Worm (Caenorhabditis elegans): ENCODE data around the gene F53H1.4.

F53H1.4 gene

DNA sequence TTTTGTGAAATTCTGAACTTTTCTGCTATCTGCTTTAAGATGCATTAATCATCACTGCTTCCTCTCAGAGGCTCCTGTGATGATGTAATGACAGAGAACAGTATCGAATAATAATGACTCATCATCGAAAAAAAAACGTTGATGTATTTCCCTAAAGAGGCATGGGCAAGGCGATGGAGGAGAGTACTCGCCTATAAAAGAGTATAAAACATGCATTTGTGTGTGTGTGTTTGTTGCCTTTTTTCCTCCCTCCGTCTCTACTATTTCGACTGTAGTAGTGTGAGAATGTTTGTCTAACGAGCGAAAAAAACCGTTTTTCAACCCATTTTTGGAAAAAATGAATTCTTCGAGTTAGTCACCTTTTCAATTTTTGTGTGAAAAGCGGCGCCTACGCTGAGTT is 25.1 kb upstream of the F53H1.4 start:
- no peak for TF ChIP-seq lag-1 (GFP tag; IDR thresholded peaks at IDR 0.05)
- peak; percentile 23 for TF ChIP-seq nhr-80 (tag; optimal IDR thresholded peaks at IDR 0.05)

ce11 chrIV:1286549-1286948 is 23.4 kb upstream of the F53H1.4 start:
- TF ChIP-seq hmg-1.2 (GFP tag; IDR thresholded peaks at IDR 0.05): peak; percentile 70; the same call in 1 of the 2 replicates
- no peak for TF ChIP-seq unc-130 (GFP tag; optimal IDR thresholded peaks at IDR 0.05)

DNA sequence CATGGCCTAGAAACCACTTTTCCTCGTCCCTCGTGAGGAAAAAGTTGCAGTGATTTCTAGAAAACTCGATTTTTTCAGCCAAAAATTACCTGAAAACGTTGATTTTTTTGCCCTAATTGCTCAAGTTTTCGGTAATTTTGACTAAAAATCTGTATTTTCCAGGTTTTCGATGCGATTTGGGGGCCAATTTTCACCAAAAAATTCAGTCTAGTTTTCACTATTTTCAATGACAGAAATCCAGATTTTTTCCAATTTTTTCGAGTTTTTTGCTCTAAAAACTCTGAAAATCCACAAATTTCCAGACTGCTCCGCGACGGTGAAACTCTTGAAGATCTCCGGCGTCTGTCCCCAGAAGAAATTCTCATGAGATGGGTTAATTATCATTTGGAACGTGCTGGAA is 20.6 kb upstream of the F53H1.4 start, which contains the start of gene plst-1:
TSS of gene plst-1 (plus strand) at position 301 of the 400 bp plus-strand sequence.
- TF ChIP-seq C06A6.2 (GFP tag; conservative IDR thresholded peaks at IDR 0.05) (no peak), unc-130 (GFP tag; optimal IDR thresholded peaks at IDR 0.05) (no peak), ztf-28 (GFP tag; IDR thresholded peaks at IDR 0.05) (no peak), efl-1 (GFP tag; optimal IDR thresholded peaks at IDR 0.05) (no peak), hlh-12 (tag; optimal IDR thresholded peaks at IDR 0.05) (no peak), F10E7.11 (tag; optimal IDR thresholded peaks at IDR 0.05) (no peak), him-1 (tag; optimal IDR thresholded peaks at IDR 0.05) (no peak), nfya-1 (tag; optimal IDR thresholded peaks at IDR 0.05; ENCODE audit: borderline replicate concordance, insufficient read depth) (no peak), egl-18 (GFP tag; IDR thresholded peaks at IDR 0.05) (no peak), ceh-27 (GFP tag; optimal IDR thresholded peaks at IDR 0.05) (no peak), B0019.2 (GFP tag; conservative IDR thresholded peaks at IDR 0.05) (no peak), somi-1 (GFP tag; optimal IDR thresholded peaks at IDR 0.05) (no peak), lin-35 (GFP tag; optimal IDR thresholded peaks at IDR 0.05) (no peak), let-526 (GFP tag; IDR thresholded peaks at IDR 0.05) (no peak), F39B2.1 (GFP tag; IDR thresholded peaks at IDR 0.05) (no peak), fkh-3 (tag; optimal IDR thresholded peaks at IDR 0.05) (no peak), lin-40 (tag; optimal IDR thresholded peaks at IDR 0.05) (no peak), cebp-1 (GFP tag; IDR thresholded peaks at IDR 0.05) (no peak), cebp-1 (tag; optimal IDR thresholded peaks at IDR 0.05) (no peak)

- TF ChIP-seq ceh-91 (GFP tag; IDR thresholded peaks at IDR 0.05) (no peak), zfh-2 (GFP tag; conservative IDR thresholded peaks at IDR 0.05) (peak; percentile 67)
Measured at ce11 chrIV:1298984-1299383, 11.0 kb upstream of the F53H1.4 start.

DNA sequence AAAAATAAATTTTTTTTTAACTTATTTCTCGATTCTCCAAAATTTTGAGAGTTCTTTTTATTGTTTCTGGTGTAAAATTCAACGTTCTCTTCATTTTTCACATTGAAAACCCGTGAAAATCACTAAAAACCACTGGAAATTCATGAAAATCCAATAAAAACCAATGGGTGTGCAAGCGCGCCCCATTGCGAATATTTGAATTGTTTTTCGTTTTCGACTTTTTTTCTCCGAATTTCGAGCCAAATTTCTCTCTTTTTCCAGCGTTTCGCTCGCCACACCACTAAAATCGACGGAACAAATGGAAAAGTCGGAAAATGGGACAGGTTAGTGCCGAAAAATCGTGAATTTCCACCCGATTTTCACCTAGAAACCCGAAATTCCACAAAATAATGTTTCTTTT is 371 bp downstream of the F53H1.4 start:
- no peak for TF ChIP-seq ekl-4 (GFP tag; IDR thresholded peaks at IDR 0.05)
- no peak for TF ChIP-seq F49E8.2 (tag; optimal IDR thresholded peaks at IDR 0.05; ENCODE audit: insufficient read depth)
- peak; percentile 79 for TF ChIP-seq mcd-1 (GFP tag; IDR thresholded peaks at IDR 0.05)

ce11 chrIV:1328682-1329212 is 18.8 kb downstream of the F53H1.4 start, which contains the start of gene F53H1.3:
Gene F53H1.3, plus strand, starts transcription at chrIV:1329162.
- TF ChIP-seq let-526 (GFP tag; IDR thresholded peaks at IDR 0.05) (no peak), lin-26 (GFP tag; IDR thresholded peaks at IDR 0.05) (no peak), hmg-1.2 (GFP tag; IDR thresholded peaks at IDR 0.05) (peak; percentile 88), madf-10 (tag; optimal IDR thresholded peaks at IDR 0.05) (no peak), K12H6.12 (tag; optimal IDR thresholded peaks at IDR 0.05) (no peak), die-1 (tag; optimal IDR thresholded peaks at IDR 0.05) (no peak), xnd-1 (tag; optimal IDR thresholded peaks at IDR 0.05) (peak; percentile 69), ceh-100 (GFP tag; IDR thresholded peaks at IDR 0.05) (no peak), lsl-1 (GFP tag; optimal IDR thresholded peaks at IDR 0.05) (peak; percentile 84), nhr-27 (tag; optimal IDR thresholded peaks at IDR 0.05) (no peak), F33H1.4 (GFP tag; IDR thresholded peaks at IDR 0.05) (peak; percentile 45), tbp1 (GFP tag; optimal IDR thresholded peaks at IDR 0.05) (peak; percentile 2), egl-44 (GFP tag; IDR thresholded peaks at IDR 0.05) (no peak), mes-4 (tag; optimal IDR thresholded peaks at IDR 0.05) (no peak), T07F8.4 (tag; optimal IDR thresholded peaks at IDR 0.05) (no peak), rpc-1 (optimal IDR thresholded peaks at IDR 0.05) (no peak), rpc-1 (tag; optimal IDR thresholded peaks at IDR 0.05) (no peak)

Data from whole organism, young adult.